Fruit fly (Drosophila melanogaster) whole organism, adult: ENCODE data around the gene Gmd.

Experiments used
- CG12768 ChIP-seq: fragments of 200-800 bp; sonication (Bioruptor generic); optimal IDR thresholded peaks from 2 replicates; lab custom pipeline; 2017; ENCODE audit warnings: missing biosample characterization, missing genetic modification characterization, mild to moderate bottlenecking, moderate library complexity, missing genetic modification reagents
- CG1620 ChIP-seq: fragments of 200-800 bp; sonication (Bioruptor generic); optimal IDR thresholded peaks from 2 replicates; lab custom pipeline; 2016; ENCODE audit warnings: missing biosample characterization, missing genetic modification characterization
- CG33017 ChIP-seq: fragments of 200-800 bp; sonication (Bioruptor generic); optimal IDR thresholded peaks from 2 replicates; lab custom pipeline; 2018; ENCODE audit warnings: missing biosample characterization, mild to moderate bottlenecking, missing genetic modification characterization, moderate library complexity
- CG5204 ChIP-seq: fragments of 200-800 bp; sonication (Bioruptor generic); optimal IDR thresholded peaks from 2 replicates; lab custom pipeline; 2016; ENCODE audit warnings: missing biosample characterization, missing genetic modification characterization
- CG7045 ChIP-seq: fragments of 200-800 bp; sonication (Bioruptor generic); optimal IDR thresholded peaks from 2 replicates; lab custom pipeline; 2017; ENCODE audit warnings: missing biosample characterization, mild to moderate bottlenecking, missing genetic modification characterization
- Clk ChIP-seq: fragments of 200-800 bp; sonication (Bioruptor generic); optimal IDR thresholded peaks from 2 replicates; lab custom pipeline; 2017; ENCODE audit warnings: missing biosample characterization, missing genetic modification characterization
- Hr96 ChIP-seq: fragments of 200-800 bp; sonication (Bioruptor generic); optimal IDR thresholded peaks from 2 replicates; lab custom pipeline; 2016; ENCODE audit warnings: missing biosample characterization, missing genetic modification characterization
- bab1 ChIP-seq: fragments of 200-800 bp; sonication (Bioruptor generic); optimal IDR thresholded peaks from 3 replicates; lab custom pipeline; 2019; ENCODE audit warnings: missing biosample characterization, mild to moderate bottlenecking, missing genetic modification characterization, moderate library complexity
- cnc ChIP-seq, 2 experiments: fragments of >200 bp; optimal IDR thresholded peaks; 2 replicates each; lab custom pipeline; 2017
- kay ChIP-seq: fragments of 200-800 bp; sonication (Bioruptor generic); peaks from one replicate; lab custom pipeline; 2016; ENCODE audit warnings: missing biosample characterization, missing genetic modification characterization, borderline replicate concordance
- pad ChIP-seq: fragments of 200-800 bp; sonication (Bioruptor generic); optimal IDR thresholded peaks from 3 replicates; lab custom pipeline; 2017; ENCODE audit warnings: missing biosample characterization, missing genetic modification characterization, mild to moderate bottlenecking, moderate library complexity, missing genetic modification reagents
- tj ChIP-seq: fragments of 200-800 bp; sonication (Bioruptor generic); optimal IDR thresholded peaks from 3 replicates; lab custom pipeline; 2017; ENCODE audit warnings: missing biosample characterization, mild to moderate bottlenecking, missing genetic modification characterization, moderate library complexity
- toe ChIP-seq: fragments of 200-800 bp; sonication (Bioruptor generic); optimal IDR thresholded peaks from 2 replicates; lab custom pipeline; 2016; ENCODE audit warnings: missing biosample characterization, missing genetic modification characterization

- no peak for TF ChIP-seq cnc (optimal IDR thresholded peaks at IDR 0.05; lab: Kevin White, UChicago)
- TF ChIP-seq CG5204 = peak; percentile 98
- TF ChIP-seq CG1620 (GFP tag; lab: Kevin White, UChicago) = peak; percentile 99
- peak; percentile 99 for TF ChIP-seq CG12768 (GFP tag; lab: Kevin White, UChicago)
- no peak for TF ChIP-seq kay (GFP tag; lab: Kevin White, UChicago)
- peak; percentile 90 for TF ChIP-seq tj (GFP tag; lab: Kevin White, UChicago)
- peak; percentile 96 for TF ChIP-seq CG33017
- TF ChIP-seq pad (GFP tag; lab: Kevin White, UChicago) = peak; percentile 96
- peak; percentile 96 for TF ChIP-seq Hr96 (GFP tag; lab: Kevin White, UChicago)
- TF ChIP-seq toe = peak; percentile 99
- TF ChIP-seq Clk (GFP tag; lab: Kevin White, UChicago) = peak; percentile 99
- TF ChIP-seq bab1 (GFP tag; lab: Kevin White, UChicago) = peak; percentile 95
- peak; percentile 97 for TF ChIP-seq CG7045 (GFP tag; lab: Kevin White, UChicago)
Observed at dm6 chr2L:4981278-4981966, 4.6 kb upstream of the Gmd start, which contains the start of the genes CG8892 and CG34126.
